Fruit fly (Drosophila melanogaster): Measurements from ENCODE around the gene CG43335.

The CG43335 gene

DNA sequence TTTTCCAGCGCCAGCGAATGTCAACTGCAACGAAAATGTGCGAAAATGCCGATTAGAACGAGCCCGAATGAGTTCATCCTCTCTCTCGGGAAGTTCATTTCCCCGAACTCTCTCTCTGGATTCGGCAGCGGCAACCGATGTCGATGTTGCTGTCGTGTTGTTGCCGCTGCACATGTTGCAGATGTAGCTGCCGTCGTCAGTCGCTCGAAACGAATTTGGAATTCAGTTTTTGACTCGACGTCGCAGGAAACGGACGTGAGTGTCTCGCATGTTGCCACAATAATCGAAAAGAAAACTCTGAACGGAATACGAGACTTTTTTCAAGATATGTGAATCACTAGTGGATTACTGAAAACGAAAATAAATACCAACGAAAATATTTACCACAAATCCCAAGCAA lies 30.7 kb downstream of the CG43335 start, which contains the start of gene pxb (continued):
- TF ChIP-seq CG8388 (GFP tag; optimal IDR thresholded peaks at IDR 0.05), result no peak

dm6 chr3R:15666900-15667507 lies 31.7 kb downstream of the CG43335 start:
- TF ChIP-seq CG2129 (GFP tag; IDR thresholded peaks at IDR 0.05; ENCODE audit: partially characterized antibody) (no peak), CG10321 (GFP tag; IDR thresholded peaks at IDR 0.05) (no peak), slou (GFP tag; optimal IDR thresholded peaks at IDR 0.05) (no peak), hbn (GFP tag; IDR thresholded peaks at IDR 0.05; ENCODE audit: partially characterized antibody) (no peak), CG3838 (GFP tag; optimal IDR thresholded peaks at IDR 0.05) (no peak), CG18476 (GFP tag; optimal IDR thresholded peaks at IDR 0.05) (peak; percentile 86), zfh1 (GFP tag; IDR thresholded peaks at IDR 0.05) (no peak), chm (GFP tag; IDR thresholded peaks at IDR 0.05) (peak; percentile 69), lbe (GFP tag; optimal IDR thresholded peaks at IDR 0.05) (no peak), Ets65A (GFP tag) (no peak), zen (tag; optimal IDR thresholded peaks at IDR 0.05) (no peak), CG9727 (GFP tag; optimal IDR thresholded peaks at IDR 0.05) (no peak), Med (GFP tag) (peak; percentile 73), Xbp1 (GFP tag; optimal IDR thresholded peaks at IDR 0.05) (no peak), B-H2 (GFP tag; optimal IDR thresholded peaks at IDR 0.05) (no peak), row (GFP tag; IDR thresholded peaks at IDR 0.05) (no peak), CG13424 (tag; optimal IDR thresholded peaks at IDR 0.05) (no peak), ase (GFP tag; IDR thresholded peaks at IDR 0.05) (no peak), CG12155 (GFP tag; optimal IDR thresholded peaks at IDR 0.05) (no peak), Kr (GFP tag; optimal IDR thresholded peaks at IDR 0.05) (peak; percentile 0), CG15479 (GFP tag; optimal IDR thresholded peaks at IDR 0.05) (no peak), ems (GFP tag; optimal IDR thresholded peaks at IDR 0.05) (peak; percentile 5), CG15696 (tag; optimal IDR thresholded peaks at IDR 0.05) (peak; percentile 60), hkb (optimal IDR thresholded peaks at IDR 0.05) (peak; percentile 84), hkb (GFP tag; IDR thresholded peaks at IDR 0.05) (no peak), CoRest (tag; optimal IDR thresholded peaks at IDR 0.05) (peak; percentile 1), ci (GFP tag; IDR thresholded peaks at IDR 0.05) (peak; percentile 61; the same call in 1 of the 3 replicates), Poxn (GFP tag; IDR thresholded peaks at IDR 0.05) (no peak), NFAT (GFP tag; IDR thresholded peaks at IDR 0.05) (no peak), onecut (GFP tag; IDR thresholded peaks at IDR 0.05) (0 out of 2 replicates have a peak, but pooled peaks have one; percentile 11), CG2202 (tag; optimal IDR thresholded peaks at IDR 0.05) (peak; percentile 23), bsh (GFP tag; optimal IDR thresholded peaks at IDR 0.05) (peak in 1 of 2 experiments; percentile 32), Atf-2 (GFP tag; optimal IDR thresholded peaks at IDR 0.05) (no peak), ATbp (GFP tag; optimal IDR thresholded peaks at IDR 0.05) (peak; percentile 53), E2f1 (GFP tag; IDR thresholded peaks at IDR 0.05) (no peak), CG12769 (tag; optimal IDR thresholded peaks at IDR 0.05) (no peak), tna (GFP tag; IDR thresholded peaks at IDR 0.05; ENCODE audit: partially characterized antibody) (no peak), cg (GFP tag; optimal IDR thresholded peaks at IDR 0.05) (no peak), CG6683 (GFP tag; optimal IDR thresholded peaks at IDR 0.05) (no peak), usp (GFP tag; optimal IDR thresholded peaks at IDR 0.05) (no peak), Mad (GFP tag; optimal IDR thresholded peaks at IDR 0.05) (no peak), klu (GFP tag; IDR thresholded peaks at IDR 0.05) (no peak), CG17186 (GFP tag; optimal IDR thresholded peaks at IDR 0.05) (no peak), jigr1 (GFP tag; IDR thresholded peaks at IDR 0.05) (no peak), kni (GFP tag; optimal IDR thresholded peaks at IDR 0.05) (peak; percentile 25), sqz (GFP tag; optimal IDR thresholded peaks at IDR 0.05) (peak; percentile 18), CG7745 (tag; optimal IDR thresholded peaks at IDR 0.05) (peak; percentile 73), nerfin-2 (GFP tag; IDR thresholded peaks at IDR 0.05; ENCODE audit: partially characterized antibody) (no peak)
